Worm (Caenorhabditis elegans): ENCODE data around the gene K04C1.3.

K04C1.3 gene

DNA sequence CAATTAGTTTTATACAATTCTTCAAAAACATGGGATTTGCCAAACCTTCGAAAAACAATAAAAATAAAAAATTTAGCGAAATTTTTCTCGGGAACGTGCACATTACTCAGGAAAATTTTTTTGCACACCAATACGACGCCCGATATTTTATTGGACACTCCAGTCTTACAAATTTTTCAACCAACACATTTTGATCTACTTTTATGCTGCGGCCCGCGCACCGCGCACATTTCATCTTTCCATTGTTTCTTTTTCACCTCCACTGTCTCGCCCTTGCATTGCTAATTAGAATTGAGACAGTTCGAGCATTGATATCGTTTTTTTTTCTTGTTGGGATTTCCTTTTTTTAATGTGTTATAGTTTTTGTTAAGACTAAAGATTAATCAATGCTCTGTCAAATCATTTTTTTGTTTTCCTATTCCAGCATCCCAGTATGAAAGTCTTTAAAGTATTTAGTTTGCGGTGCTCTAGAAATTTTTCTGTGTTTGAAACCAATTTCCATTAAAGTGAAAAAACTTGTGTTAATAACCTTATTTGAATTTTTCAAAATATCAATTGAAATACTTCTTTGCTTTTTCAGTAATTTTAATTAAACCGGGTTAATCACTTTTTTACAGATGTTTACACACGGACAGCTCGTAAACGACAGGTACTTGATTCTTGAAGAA, 4.4 kb upstream of the K04C1.3 start, which contains the start of gene K04C1.5:
Gene K04C1.5, plus strand, starts transcription at position 618 of the 668 bp plus-strand sequence.
- TF ChIP-seq ztf-11 (tag; optimal IDR thresholded peaks at IDR 0.05) (no peak), skn-1 (tag; optimal IDR thresholded peaks at IDR 0.05) (no peak), elt-3 (tag; optimal IDR thresholded peaks at IDR 0.05) (no peak), mml-1 (tag; optimal IDR thresholded peaks at IDR 0.05) (no peak), ama-1 (optimal IDR thresholded peaks at IDR 0.05) (no peak), daf-12 (tag; optimal IDR thresholded peaks at IDR 0.05) (no peak), tbx-2 (tag; optimal IDR thresholded peaks at IDR 0.05) (no peak), ceh-28 (tag; optimal IDR thresholded peaks at IDR 0.05) (no peak), jun-1 (tag; optimal IDR thresholded peaks at IDR 0.05) (no peak), pqm-1 (tag; optimal IDR thresholded peaks at IDR 0.05) (no peak), nhr-25 (tag; optimal IDR thresholded peaks at IDR 0.05) (no peak), nhr-67 (tag; optimal IDR thresholded peaks at IDR 0.05) (no peak)

DNA sequence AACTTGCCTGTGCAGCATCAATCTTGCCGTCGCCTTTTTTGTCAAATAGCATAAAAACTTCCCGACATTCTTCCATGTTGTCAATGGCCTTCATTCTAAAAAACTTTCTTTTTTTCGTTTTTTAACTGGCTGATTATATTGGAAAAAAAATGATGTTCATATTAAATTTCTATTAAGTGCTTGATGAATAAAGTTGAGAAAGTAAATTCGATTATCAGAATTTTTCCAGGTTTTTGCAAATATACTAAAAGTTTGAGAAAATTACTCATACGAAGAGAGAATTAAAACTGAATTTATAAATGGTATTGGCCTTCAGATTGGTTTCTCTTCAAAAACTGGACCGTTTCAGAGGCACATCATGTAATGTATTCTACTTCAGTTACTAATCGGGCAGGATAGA, 3.3 kb upstream of the K04C1.3 start, which contains the start of gene mlc-6:
Gene mlc-6, minus strand, starts transcription at position 101 of the 400 bp plus-strand sequence.
- TF ChIP-seq tbx-2 (tag; optimal IDR thresholded peaks at IDR 0.05) (no peak), unc-62 (GFP tag; optimal IDR thresholded peaks at IDR 0.05) (no peak), ceh-82 (tag; optimal IDR thresholded peaks at IDR 0.05) (no peak), nhr-28 (tag; optimal IDR thresholded peaks at IDR 0.05) (no peak), R02D3.7 (tag; optimal IDR thresholded peaks at IDR 0.05) (no peak), ztf-11 (tag; optimal IDR thresholded peaks at IDR 0.05) (no peak), nhr-25 (tag; optimal IDR thresholded peaks at IDR 0.05) (no peak), ceh-28 (tag; optimal IDR thresholded peaks at IDR 0.05) (no peak), nhr-43 (tag; optimal IDR thresholded peaks at IDR 0.05; ENCODE audit: poor library complexity, severe bottlenecking) (no peak), hmg-11 (tag; optimal IDR thresholded peaks at IDR 0.05) (no peak), elt-2 (tag; optimal IDR thresholded peaks at IDR 0.05) (no peak), fos-1 (tag; optimal IDR thresholded peaks at IDR 0.05) (no peak), daf-12 (tag; optimal IDR thresholded peaks at IDR 0.05) (no peak), eor-1 (tag; optimal IDR thresholded peaks at IDR 0.05) (no peak), sea-2 (GFP tag; optimal IDR thresholded peaks at IDR 0.05) (no peak)

DNA sequence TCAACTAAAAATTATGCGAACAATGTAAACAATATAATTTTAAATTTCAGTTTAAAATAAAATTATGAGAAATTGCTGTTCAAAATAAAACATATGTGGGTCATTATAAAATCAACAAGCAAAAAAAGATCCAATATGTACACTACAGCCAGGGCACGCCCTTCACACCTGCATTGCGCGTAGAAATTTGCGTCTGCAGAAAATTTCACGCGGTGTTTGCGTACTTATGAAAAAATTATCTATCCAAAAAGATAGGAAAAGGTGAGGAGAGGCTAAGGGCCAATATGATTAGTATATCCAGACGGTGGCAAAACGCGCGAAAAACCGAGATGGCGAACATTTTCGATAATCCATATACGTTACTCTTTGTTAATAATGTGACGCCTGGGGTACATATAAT, 1.3 kb upstream of the K04C1.3 start:
- TF ChIP-seq egl-27 (tag; optimal IDR thresholded peaks at IDR 0.05) (no peak), elt-2 (tag; optimal IDR thresholded peaks at IDR 0.05) (peak; percentile 21), nhr-28 (tag; optimal IDR thresholded peaks at IDR 0.05) (no peak)

DNA sequence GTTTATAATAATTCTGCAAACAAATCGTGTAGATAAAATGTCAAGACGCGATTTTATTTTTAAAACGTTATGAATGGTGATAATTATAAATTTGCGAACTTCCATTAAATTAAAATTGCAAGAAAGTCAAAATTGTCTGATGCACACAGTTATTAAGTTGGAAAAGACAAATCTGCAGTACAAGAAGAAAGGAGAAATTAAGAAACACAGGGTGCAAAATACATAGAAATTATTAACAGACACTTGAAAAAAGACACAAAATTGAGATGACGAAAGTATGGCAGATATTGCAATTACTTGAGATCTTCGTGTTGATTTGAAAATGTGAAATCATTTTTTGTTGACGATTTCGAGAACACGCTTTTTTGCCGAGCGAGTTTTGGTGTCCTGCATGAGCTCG, 1.7 kb downstream of the K04C1.3 start:
- no peak for TF ChIP-seq ztf-4 (tag; optimal IDR thresholded peaks at IDR 0.05)

DNA sequence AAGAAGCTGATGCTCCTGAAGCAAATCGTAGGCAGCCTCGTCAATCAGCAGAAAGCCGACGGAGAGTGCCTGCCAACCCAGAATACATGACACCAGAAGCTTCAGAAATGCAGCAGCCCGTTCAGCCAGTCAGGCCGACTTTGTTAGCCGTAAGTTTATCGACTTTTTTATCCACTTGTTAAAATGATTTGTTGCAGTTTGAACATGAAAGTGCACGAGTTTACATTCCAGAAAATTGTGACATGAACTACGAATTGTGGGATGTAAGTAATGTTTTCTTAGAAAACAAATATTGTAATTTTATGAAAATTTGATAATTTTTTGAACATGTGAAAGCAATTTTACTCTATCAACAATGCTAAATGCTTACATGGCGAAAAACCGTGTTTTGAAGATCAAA, 3.0 kb downstream of the K04C1.3 start:
- no peak for TF ChIP-seq ama-1 (optimal IDR thresholded peaks at IDR 0.05)
- no peak for TF ChIP-seq sea-2 (GFP tag; optimal IDR thresholded peaks at IDR 0.05)
- TF ChIP-seq elt-3 (tag; optimal IDR thresholded peaks at IDR 0.05) = no peak
- no peak for TF ChIP-seq unc-62 (GFP tag; optimal IDR thresholded peaks at IDR 0.05)
- TF ChIP-seq R02D3.7 (tag; optimal IDR thresholded peaks at IDR 0.05) = no peak
- TF ChIP-seq tbx-2 (tag; optimal IDR thresholded peaks at IDR 0.05) = no peak

DNA sequence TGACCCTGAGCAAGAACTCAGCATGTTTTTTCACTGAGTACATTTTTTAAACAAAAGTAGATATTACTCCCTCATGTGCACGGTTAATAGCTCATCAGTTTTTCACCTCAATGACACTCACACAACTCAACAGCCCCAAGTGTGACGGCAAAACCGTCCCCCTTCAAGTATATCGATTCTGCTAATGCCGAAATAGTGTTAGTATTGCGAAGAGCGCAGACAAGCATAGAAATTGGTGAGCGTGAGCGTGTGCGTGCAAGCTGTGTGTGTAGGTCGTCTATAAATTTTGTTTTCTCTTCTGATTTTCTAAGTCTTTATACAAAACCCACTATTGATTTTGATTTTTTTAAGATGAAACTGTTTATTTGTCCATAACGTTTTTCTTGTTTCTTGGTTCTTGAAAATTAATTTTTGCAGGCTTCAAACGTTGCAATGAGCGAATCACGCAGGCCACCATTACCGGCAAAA, 4.9 kb downstream of the K04C1.3 start, which contains the start of gene K04C1.2:
Gene K04C1.2, plus strand, starts transcription at position 418 of the 468 bp plus-strand sequence.
- no peak for TF ChIP-seq ceh-16 (tag; optimal IDR thresholded peaks at IDR 0.05)
- no peak for TF ChIP-seq unc-39 (tag; optimal IDR thresholded peaks at IDR 0.05)
- no peak for TF ChIP-seq lsy-12 (tag; optimal IDR thresholded peaks at IDR 0.05)
- no peak for TF ChIP-seq fos-1 (tag; optimal IDR thresholded peaks at IDR 0.05)
- TF ChIP-seq sea-2 (GFP tag; optimal IDR thresholded peaks at IDR 0.05) = no peak
- peak; percentile 4 for TF ChIP-seq jun-1 (tag; optimal IDR thresholded peaks at IDR 0.05)
- no peak for TF ChIP-seq egl-5 (tag; optimal IDR thresholded peaks at IDR 0.05)
- TF ChIP-seq aly-2 (tag; optimal IDR thresholded peaks at IDR 0.05) = no peak
- no peak for TF ChIP-seq nhr-77 (tag; optimal IDR thresholded peaks at IDR 0.05)
- peak; percentile 58 for TF ChIP-seq elt-2 (tag; optimal IDR thresholded peaks at IDR 0.05)
- peak; percentile 42 for TF ChIP-seq lin-39 (tag; optimal IDR thresholded peaks at IDR 0.05)
- TF ChIP-seq nhr-28 (tag; optimal IDR thresholded peaks at IDR 0.05) = no peak
- TF ChIP-seq ceh-9 (tag; optimal IDR thresholded peaks at IDR 0.05) = no peak
- TF ChIP-seq nhr-11 (tag; optimal IDR thresholded peaks at IDR 0.05) = no peak
- TF ChIP-seq nfya-1 (tag; optimal IDR thresholded peaks at IDR 0.05; ENCODE audit: insufficient read depth) = peak; percentile 50
- peak; percentile 75 for TF ChIP-seq pha-4 (tag; optimal IDR thresholded peaks at IDR 0.05)
- TF ChIP-seq elt-3 (tag; optimal IDR thresholded peaks at IDR 0.05) = no peak
- no peak for TF ChIP-seq ama-1 (optimal IDR thresholded peaks at IDR 0.05)
- peak; percentile 9 for TF ChIP-seq nhr-25 (tag; optimal IDR thresholded peaks at IDR 0.05)
- TF ChIP-seq nhr-12 (tag; optimal IDR thresholded peaks at IDR 0.05) = no peak
- TF ChIP-seq nhr-237 (tag; optimal IDR thresholded peaks at IDR 0.05) = no peak
- no peak for TF ChIP-seq nhr-76 (tag; optimal IDR thresholded peaks at IDR 0.05)
- no peak for TF ChIP-seq ztf-4 (tag; optimal IDR thresholded peaks at IDR 0.05)
- peak; percentile 73 for TF ChIP-seq hmg-11 (tag; optimal IDR thresholded peaks at IDR 0.05)
- no peak for TF ChIP-seq ZK546.5 (tag; optimal IDR thresholded peaks at IDR 0.05)
- peak; percentile 61 for TF ChIP-seq ceh-28 (tag; optimal IDR thresholded peaks at IDR 0.05)
- TF ChIP-seq daf-12 (tag; optimal IDR thresholded peaks at IDR 0.05) = no peak
- TF ChIP-seq zag-1 (tag; optimal IDR thresholded peaks at IDR 0.05) = no peak
- TF ChIP-seq ztf-11 (tag; optimal IDR thresholded peaks at IDR 0.05) = no peak
